Worm (Caenorhabditis elegans) whole organism, L1 larva: ENCODE data around the gene Y39H10B.2.

ENCODE experiments used
- C04F5.9 ChIP-seq: sonication (generic microtip); optimal IDR thresholded peaks from 2 replicates; lab custom pipeline; 2016; ENCODE audit warnings: missing genetic modification characterization, missing compliant biosample characterization
- C16A3.4 ChIP-seq: fragments of 150-350 bp; optimal IDR thresholded peaks from 2 replicates; lab custom pipeline; 2014; ENCODE audit warnings: missing biosample characterization, missing genetic modification characterization
- F16B12.6 ChIP-seq: fragments of 150-350 bp; optimal IDR thresholded peaks from 2 replicates; lab custom pipeline; 2014; ENCODE audit warnings: missing biosample characterization, missing genetic modification characterization
- Y116A8C.19 ChIP-seq: sonication (generic microtip); optimal IDR thresholded peaks from 2 replicates; lab custom pipeline; 2016; ENCODE audit warnings: missing compliant biosample characterization, missing genetic modification characterization, borderline replicate concordance
- alr-1 ChIP-seq: fragments of 200-800 bp; sonication (Bioruptor generic); optimal IDR thresholded peaks from 2 replicates; lab custom pipeline; 2018; ENCODE audit warnings: borderline replicate concordance, mild to moderate bottlenecking, missing genetic modification characterization, missing compliant biosample characterization
- blmp-1 ChIP-seq: fragments of 150-350 bp; optimal IDR thresholded peaks from 2 replicates; lab custom pipeline; 2014; ENCODE audit warnings: missing biosample characterization, missing genetic modification characterization
- ceh-63 ChIP-seq: fragments of 200-800 bp; sonication (Bioruptor generic); optimal IDR thresholded peaks from 2 replicates; lab custom pipeline; 2018; ENCODE audit warnings: mild to moderate bottlenecking, missing genetic modification characterization, missing compliant biosample characterization
- ceh-8 ChIP-seq: fragments of 200-800 bp; sonication (Bioruptor generic); optimal IDR thresholded peaks from 2 replicates; lab custom pipeline; 2018; ENCODE audit warnings: mild to moderate bottlenecking, missing genetic modification characterization, moderate library complexity, missing compliant biosample characterization
- ceh-82 ChIP-seq, 3 experiments: fragments of 150-350 bp in 1 of 3; sonication (generic microtip) in 2 of 3; optimal IDR thresholded peaks; 2 replicates each; lab custom pipeline; 2014 to 2017; ENCODE audit warnings: missing biosample characterization in 3 of 3, missing genetic modification characterization in 3 of 3
- ces-1 ChIP-seq: fragments of 150-350 bp; optimal IDR thresholded peaks from 2 replicates; lab custom pipeline; 2014; ENCODE audit warnings: missing biosample characterization, missing genetic modification reagents, missing genetic modification characterization
- dsc-1 ChIP-seq: sonication (generic microtip); optimal IDR thresholded peaks from 2 replicates; lab custom pipeline; 2016; ENCODE audit warnings: mild to moderate bottlenecking, missing genetic modification characterization, missing compliant biosample characterization
- efl-1 ChIP-seq, 4 experiments: fragments of 150-350 bp; optimal IDR thresholded peaks in 3 of 4; peaks in 1 of 4; 1 replicate in 1 of 4; 2 replicates in 3 of 4; lab custom pipeline; 2014; ENCODE audit warnings: missing biosample characterization in 2 of 4, missing genetic modification characterization in 2 of 4, missing genetic modification reagents in 2 of 4
- elt-3 ChIP-seq, 6 experiments: fragments of 150-350 bp in 1 of 6; sonication (generic microtip); optimal IDR thresholded peaks; 2 replicates each; lab custom pipeline; 2017 to 2018; ENCODE audit warnings: missing biosample characterization in 6 of 6, missing genetic modification characterization in 6 of 6, inconsistent platforms in 1 of 6
- fkh-10 ChIP-seq: sonication (generic microtip); optimal IDR thresholded peaks from 2 replicates; lab custom pipeline; 2017; ENCODE audit warnings: missing biosample characterization, missing genetic modification reagents, missing genetic modification characterization
- fkh-8 ChIP-seq: sonication (generic microtip); optimal IDR thresholded peaks from 2 replicates; lab custom pipeline; 2016; ENCODE audit warnings: mild to moderate bottlenecking, missing genetic modification characterization, missing compliant biosample characterization
- fos-1 ChIP-seq: fragments of 150-350 bp; optimal IDR thresholded peaks from 2 replicates; lab custom pipeline; 2014; ENCODE audit warnings: missing biosample characterization, missing genetic modification characterization
- hlh-4 ChIP-seq: sonication (generic microtip); optimal IDR thresholded peaks from 2 replicates; lab custom pipeline; 2016; ENCODE audit warnings: mild to moderate bottlenecking, missing genetic modification characterization, missing compliant biosample characterization
- isw-1 ChIP-seq: fragments of 200-800 bp; sonication (Bioruptor generic); IDR thresholded peaks from 2 replicates; pipeline ENCODE4 v1.3.6; 2022; ENCODE audit warnings: missing genetic modification characterization, missing compliant biosample characterization
- jun-1 ChIP-seq: fragments of 150-350 bp; optimal IDR thresholded peaks from 2 replicates; lab custom pipeline; 2014; ENCODE audit warnings: missing biosample characterization, missing genetic modification reagents, missing genetic modification characterization
- lin-13 ChIP-seq: fragments of 150-350 bp; optimal IDR thresholded peaks from 2 replicates; lab custom pipeline; 2014; ENCODE audit warnings: missing biosample characterization, missing genetic modification reagents, missing genetic modification characterization
- lin-14 ChIP-seq: fragments of 200-800 bp; sonication (Bioruptor generic); optimal IDR thresholded peaks from 2 replicates; lab custom pipeline; 2018; ENCODE audit warnings: mild to moderate bottlenecking, missing genetic modification characterization, moderate library complexity, missing compliant biosample characterization
- lin-35 ChIP-seq, 2 experiments: fragments of 150-350 bp; optimal IDR thresholded peaks; 2 replicates each; lab custom pipeline; 2014; ENCODE audit warnings: missing biosample characterization in 2 of 2, missing genetic modification characterization in 2 of 2, missing genetic modification reagents in 2 of 2
- lsy-2 ChIP-seq, 2 experiments: fragments of 150-350 bp; optimal IDR thresholded peaks; 2 replicates each; lab custom pipeline; 2014; ENCODE audit warnings: missing biosample characterization in 2 of 2, missing genetic modification characterization in 2 of 2
- mdl-1 ChIP-seq, 2 experiments: fragments of 150-350 bp; optimal IDR thresholded peaks; 2 replicates each; lab custom pipeline; 2014 to 2017; ENCODE audit warnings: missing biosample characterization in 2 of 2, missing genetic modification characterization in 2 of 2, inconsistent platforms in 1 of 2
- mep-1 ChIP-seq: fragments of 150-350 bp; optimal IDR thresholded peaks from 2 replicates; lab custom pipeline; 2014; ENCODE audit warnings: missing biosample characterization, missing genetic modification characterization
- nhr-12 ChIP-seq: sonication (generic microtip); optimal IDR thresholded peaks from 2 replicates; lab custom pipeline; 2017; ENCODE audit warnings: missing biosample characterization, missing genetic modification characterization
- nhr-19 ChIP-seq: fragments of 200-800 bp; sonication (Bioruptor generic); conservative IDR thresholded peaks from 2 replicates; pipeline ENCODE4 v1.3.6; 2022; ENCODE audit warnings: missing genetic modification characterization, missing compliant biosample characterization
- nhr-20 ChIP-seq: sonication (generic microtip); optimal IDR thresholded peaks from 2 replicates; lab custom pipeline; 2016; ENCODE audit warnings: mild to moderate bottlenecking, missing genetic modification characterization, missing compliant biosample characterization
- nhr-237 ChIP-seq: fragments of 150-350 bp; optimal IDR thresholded peaks from 2 replicates; lab custom pipeline; 2014; ENCODE audit warnings: missing biosample characterization, missing genetic modification characterization
- nhr-28 ChIP-seq: fragments of 150-350 bp; optimal IDR thresholded peaks from 2 replicates; lab custom pipeline; 2014; ENCODE audit warnings: missing biosample characterization, missing genetic modification characterization
- nhr-47 ChIP-seq: sonication (generic microtip); optimal IDR thresholded peaks from 2 replicates; lab custom pipeline; 2016; ENCODE audit warnings: mild to moderate bottlenecking, missing genetic modification characterization, moderate library complexity, missing compliant biosample characterization
- nhr-71 ChIP-seq: sonication (generic microtip); optimal IDR thresholded peaks from 2 replicates; lab custom pipeline; 2016; ENCODE audit warnings: mild to moderate bottlenecking, missing genetic modification characterization, moderate library complexity, missing compliant biosample characterization
- nhr-84 ChIP-seq: sonication (generic microtip); optimal IDR thresholded peaks from 2 replicates; lab custom pipeline; 2017; ENCODE audit warnings: missing biosample characterization, missing genetic modification characterization
- nhr-85 ChIP-seq: sonication (generic microtip); peaks from one replicate; lab custom pipeline; 2016; ENCODE audit warnings: missing genetic modification characterization, inconsistent platforms, missing compliant biosample characterization
- pqm-1 ChIP-seq: sonication (generic microtip); optimal IDR thresholded peaks from 3 replicates; lab custom pipeline; 2017; ENCODE audit warnings: missing biosample characterization, missing genetic modification characterization
- skn-1 ChIP-seq: fragments of 150-350 bp; optimal IDR thresholded peaks from 2 replicates; lab custom pipeline; 2014; ENCODE audit warnings: missing biosample characterization, missing genetic modification characterization
- snu-23 ChIP-seq: sonication (generic microtip); optimal IDR thresholded peaks from 2 replicates; lab custom pipeline; 2016; ENCODE audit warnings: missing genetic modification characterization, missing compliant biosample characterization
- sptf-1 ChIP-seq: fragments of 150-350 bp; optimal IDR thresholded peaks from 2 replicates; lab custom pipeline; 2014; ENCODE audit warnings: missing biosample characterization, missing genetic modification characterization
- swsn-7 ChIP-seq: sonication (generic microtip); optimal IDR thresholded peaks from 2 replicates; lab custom pipeline; 2016; ENCODE audit warnings: missing genetic modification characterization, missing compliant biosample characterization
- tbx-2 ChIP-seq: sonication (generic microtip); optimal IDR thresholded peaks from 2 replicates; lab custom pipeline; 2016; ENCODE audit warnings: missing genetic modification characterization, missing compliant biosample characterization
- tlp-1 ChIP-seq: fragments of 150-350 bp; optimal IDR thresholded peaks from 2 replicates; lab custom pipeline; 2014; ENCODE audit warnings: missing biosample characterization, missing genetic modification characterization
- unc-30 ChIP-seq: sonication (generic microtip); optimal IDR thresholded peaks from 2 replicates; lab custom pipeline; 2017; ENCODE audit warnings: missing biosample characterization, missing genetic modification characterization
- unc-62 ChIP-seq: fragments of 150-350 bp; optimal IDR thresholded peaks from 2 replicates; lab custom pipeline; 2014; ENCODE audit warnings: missing biosample characterization, missing genetic modification reagents, missing genetic modification characterization
- unc-86 ChIP-seq: sonication (generic microtip); optimal IDR thresholded peaks from 2 replicates; lab custom pipeline; 2016; ENCODE audit warnings: missing genetic modification characterization, missing compliant biosample characterization
- xbp-1 ChIP-seq: sonication (generic microtip); optimal IDR thresholded peaks from 2 replicates; lab custom pipeline; 2016; ENCODE audit warnings: missing genetic modification characterization, missing compliant biosample characterization
- zag-1 ChIP-seq: fragments of 150-350 bp; optimal IDR thresholded peaks from 2 replicates; lab custom pipeline; 2014; ENCODE audit warnings: missing biosample characterization, missing genetic modification characterization
- ztf-11 ChIP-seq, 2 experiments: sonication (generic microtip); optimal IDR thresholded peaks; 2 replicates each; lab custom pipeline; 2016 to 2017; ENCODE audit warnings: missing genetic modification characterization in 2 of 2, missing biosample characterization in 1 of 2, missing compliant biosample characterization in 1 of 2
- ztf-4 ChIP-seq: fragments of 150-350 bp; optimal IDR thresholded peaks from 2 replicates; lab custom pipeline; 2014; ENCODE audit warnings: missing biosample characterization, missing genetic modification characterization

Y39H10B.2 gene

DNA sequence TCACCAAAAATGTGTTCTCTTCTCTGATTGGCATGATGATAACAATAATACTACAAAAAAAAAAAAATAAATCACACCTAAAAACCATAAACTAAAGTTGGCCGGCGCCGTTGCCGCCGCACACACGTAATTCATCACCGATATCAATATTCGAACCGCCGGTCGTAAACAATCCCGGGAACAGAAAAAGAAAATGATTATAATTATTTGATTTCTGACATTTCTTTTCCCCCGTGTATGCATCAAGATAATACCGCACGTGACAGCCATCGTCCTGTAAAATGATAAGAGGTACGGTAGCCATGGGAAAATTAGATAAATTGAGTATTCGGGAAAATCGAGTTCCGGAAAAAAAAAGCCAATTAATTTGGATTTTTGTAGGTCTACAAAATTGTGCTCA lies 28.5 kb downstream of the Y39H10B.2 start (continued):
- TF ChIP-seq isw-1 (GFP tag; lab: Robert Waterston, UW): no peak
- peak; percentile 43 for TF ChIP-seq nhr-85 (tag; lab: Kevin White, UChicago)
- no peak for TF ChIP-seq efl-1 (optimal IDR thresholded peaks at IDR 0.05; lab: Kevin White, UChicago)
- peak in 1 of 2 experiments; percentile 48 for TF ChIP-seq efl-1 (GFP tag; optimal IDR thresholded peaks at IDR 0.05 in 1 of 2; lab: Kevin White, UChicago)
- no peak for TF ChIP-seq ztf-4 (tag; lab: Kevin White, UChicago)
- no peak for TF ChIP-seq lin-13 (GFP tag; lab: Kevin White, UChicago)
- TF ChIP-seq skn-1 (tag; lab: Kevin White, UChicago): no peak
- TF ChIP-seq fkh-8 (tag; lab: Kevin White, UChicago): no peak
- TF ChIP-seq ceh-63 (GFP tag; lab: Kevin White, UChicago): no peak
- TF ChIP-seq nhr-19 (GFP tag; lab: Robert Waterston, UW): no peak
- TF ChIP-seq unc-62 (GFP tag; lab: Kevin White, UChicago): no peak
- no peak for TF ChIP-seq ztf-11 (tag; optimal IDR thresholded peaks at IDR 0.05; lab: Kevin White, UChicago)
- no peak for TF ChIP-seq nhr-28 (tag; lab: Kevin White, UChicago)
- TF ChIP-seq fkh-10: no peak
- no peak for TF ChIP-seq sptf-1
- TF ChIP-seq C16A3.4: no peak

DNA sequence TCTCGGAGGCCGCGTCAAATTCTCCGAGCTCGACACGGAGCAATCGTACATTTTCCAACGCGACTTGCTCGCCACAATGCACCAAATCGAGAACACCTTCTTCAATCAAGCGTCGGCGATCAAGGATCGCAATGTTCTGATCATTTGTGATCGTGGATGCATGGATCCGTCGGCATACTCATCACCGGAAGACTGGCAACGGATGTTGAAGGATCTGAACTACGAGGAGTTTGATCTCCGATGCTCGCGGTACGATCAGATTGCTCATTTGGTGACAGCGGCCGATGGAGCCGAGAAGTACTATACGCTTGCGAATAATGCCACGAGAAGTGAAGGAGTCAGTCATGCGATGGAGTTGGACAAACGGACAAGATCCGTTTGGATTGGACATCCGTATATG lies 29.9 kb downstream of the Y39H10B.2 start:
- no peak for TF ChIP-seq tlp-1 (tag; lab: Kevin White, UChicago)
- no peak for TF ChIP-seq zag-1 (tag; lab: Kevin White, UChicago)
- no peak for TF ChIP-seq nhr-84 (tag; lab: Kevin White, UChicago)
- TF ChIP-seq dsc-1 (tag; lab: Kevin White, UChicago): no peak
- TF ChIP-seq fos-1 (tag; lab: Kevin White, UChicago): no peak
- TF ChIP-seq tbx-2 (tag; lab: Kevin White, UChicago): no peak
- no peak for TF ChIP-seq unc-86 (tag; lab: Kevin White, UChicago)
- no peak for TF ChIP-seq ceh-82 (tag; optimal IDR thresholded peaks at IDR 0.05; lab: Kevin White, UChicago)
- TF ChIP-seq mdl-1 (tag; optimal IDR thresholded peaks at IDR 0.05; lab: Kevin White, UChicago): no peak
- TF ChIP-seq ceh-8 (GFP tag; lab: Kevin White, UChicago): no peak
- TF ChIP-seq jun-1 (tag; lab: Kevin White, UChicago): no peak
- TF ChIP-seq F16B12.6 (tag; lab: Kevin White, UChicago): no peak
- TF ChIP-seq nhr-12: no peak
- no peak for TF ChIP-seq xbp-1 (tag; lab: Kevin White, UChicago)
- TF ChIP-seq efl-1 (optimal IDR thresholded peaks at IDR 0.05; lab: Kevin White, UChicago): no peak
- no peak for TF ChIP-seq efl-1 (GFP tag; optimal IDR thresholded peaks at IDR 0.05 in 1 of 2; lab: Kevin White, UChicago)

DNA sequence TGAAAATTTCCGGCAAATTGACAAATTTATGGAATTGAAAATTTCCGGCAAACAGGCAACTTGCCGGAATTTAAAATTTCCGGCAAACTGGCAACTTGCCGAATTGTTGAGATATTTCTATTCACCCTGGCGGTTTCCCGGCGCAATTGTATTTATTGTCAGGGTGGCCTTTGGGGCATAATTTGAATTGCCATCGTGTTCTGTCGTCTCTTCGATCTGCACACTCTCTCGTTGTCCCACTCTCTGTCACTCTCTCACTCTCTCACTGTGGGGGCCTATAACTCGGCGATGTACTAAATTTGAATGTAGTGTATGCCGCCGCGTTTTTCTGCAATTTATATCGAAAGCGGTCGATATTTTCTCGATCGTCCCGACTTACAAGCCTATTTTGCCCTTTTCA lies 34.4 kb downstream of the Y39H10B.2 start:
- TF ChIP-seq lin-35 (GFP tag; optimal IDR thresholded peaks at IDR 0.05; lab: Kevin White, UChicago) (peak in 1 of 2 experiments; percentile 6), swsn-7 (tag; lab: Kevin White, UChicago) (peak; percentile 13), mep-1 (tag; lab: Kevin White, UChicago) (peak; percentile 1), nhr-47 (no peak), unc-30 (tag; lab: Kevin White, UChicago) (no peak), nhr-85 (tag; lab: Kevin White, UChicago) (peak; percentile 12), snu-23 (GFP tag; lab: Kevin White, UChicago) (peak; percentile 16), jun-1 (tag; lab: Kevin White, UChicago) (no peak), lin-14 (peak; percentile 21), efl-1 (optimal IDR thresholded peaks at IDR 0.05; lab: Kevin White, UChicago) (peak; percentile 26 to 61), efl-1 (GFP tag; optimal IDR thresholded peaks at IDR 0.05 in 1 of 2; lab: Kevin White, UChicago) (peak in 1 of 2 experiments; percentile 91), blmp-1 (no peak), dsc-1 (tag; lab: Kevin White, UChicago) (peak; percentile 3), nhr-71 (peak; percentile 9)

DNA sequence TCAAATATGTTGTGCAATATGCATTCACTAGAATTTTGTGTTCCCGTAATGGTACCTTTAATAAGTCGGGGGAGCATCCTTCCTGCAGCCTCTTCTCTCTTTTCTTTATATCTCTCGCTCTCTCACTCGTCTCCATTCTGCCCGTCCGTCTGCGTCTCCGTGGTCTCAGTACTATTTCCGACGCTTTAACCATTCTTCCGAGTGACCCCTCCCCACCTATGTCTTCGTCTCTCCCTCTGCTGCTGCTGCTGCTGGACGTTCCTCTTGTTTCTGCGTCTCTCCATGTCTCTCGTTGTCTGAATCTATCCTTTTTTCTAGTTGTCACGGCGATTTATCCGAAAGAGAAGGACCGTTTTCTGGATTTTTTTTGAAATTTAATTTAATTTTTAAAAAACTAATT lies 35.3 kb downstream of the Y39H10B.2 start:
- TF ChIP-seq alr-1: no peak
- peak; percentile 61 to 69 for TF ChIP-seq lsy-2 (tag; optimal IDR thresholded peaks at IDR 0.05; lab: Kevin White, UChicago)
- TF ChIP-seq skn-1 (tag; lab: Kevin White, UChicago): peak; percentile 72
- TF ChIP-seq elt-3 (tag; optimal IDR thresholded peaks at IDR 0.05; lab: Kevin White, UChicago): peak in 1 of 6 experiments; percentile 7
- peak; percentile 43 for TF ChIP-seq fkh-10
- no peak for TF ChIP-seq pqm-1 (tag; lab: Kevin White, UChicago)
- TF ChIP-seq nhr-237: no peak
- no peak for TF ChIP-seq hlh-4 (tag; lab: Kevin White, UChicago)
- TF ChIP-seq tbx-2 (tag; lab: Kevin White, UChicago): peak; percentile 80
- TF ChIP-seq ces-1 (GFP tag; lab: Kevin White, UChicago): no peak
- TF ChIP-seq C04F5.9: no peak
- TF ChIP-seq nhr-20 (tag; lab: Kevin White, UChicago): peak; percentile 84
- no peak for TF ChIP-seq Y116A8C.19 (tag; lab: Kevin White, UChicago)
- no peak for TF ChIP-seq blmp-1
- TF ChIP-seq swsn-7 (tag; lab: Kevin White, UChicago): peak; percentile 86
- TF ChIP-seq tlp-1 (tag; lab: Kevin White, UChicago): no peak
- peak; percentile 80 for TF ChIP-seq nhr-47
